Worm (Caenorhabditis elegans) whole organism, late embryonic: ENCODE data around the gene fbxc-22.

Experiments used
- C08G9.2 ChIP-seq: sonication (generic microtip); optimal IDR thresholded peaks from 2 replicates; lab custom pipeline; 2016; ENCODE audit warnings: mild to moderate bottlenecking, missing genetic modification characterization, moderate library complexity, missing compliant biosample characterization
- F13H6.1 ChIP-seq: sonication (generic microtip); optimal IDR thresholded peaks from 2 replicates; lab custom pipeline; 2016; ENCODE audit warnings: missing genetic modification characterization, missing compliant biosample characterization
- T23F11.4 ChIP-seq: fragments of 200-800 bp; sonication (Bioruptor generic); optimal IDR thresholded peaks from 2 replicates; lab custom pipeline; 2018; ENCODE audit warnings: mild to moderate bottlenecking, missing genetic modification characterization, missing compliant biosample characterization
- Y22D7AL.16 ChIP-seq: sonication (generic microtip); optimal IDR thresholded peaks from 2 replicates; lab custom pipeline; 2016; ENCODE audit warnings: missing genetic modification characterization, missing compliant biosample characterization
- ceh-18 ChIP-seq: sonication (generic microtip); optimal IDR thresholded peaks from 2 replicates; lab custom pipeline; 2016; ENCODE audit warnings: missing genetic modification characterization, missing compliant biosample characterization
- ceh-19 ChIP-seq: fragments of 200-800 bp; sonication (Bioruptor generic); optimal IDR thresholded peaks from 2 replicates; lab custom pipeline; 2018; ENCODE audit warnings: mild to moderate bottlenecking, missing genetic modification characterization, missing compliant biosample characterization
- ceh-2 ChIP-seq: sonication (generic microtip); optimal IDR thresholded peaks from 2 replicates; lab custom pipeline; 2016; ENCODE audit warnings: missing genotype, missing genetic modification characterization, missing compliant biosample characterization
- ceh-22 ChIP-seq: sonication (generic microtip); optimal IDR thresholded peaks from 2 replicates; lab custom pipeline; 2017; ENCODE audit warnings: missing biosample characterization, missing genetic modification characterization
- ceh-24 ChIP-seq: sonication (generic microtip); optimal IDR thresholded peaks from 2 replicates; lab custom pipeline; 2016; ENCODE audit warnings: mild to moderate bottlenecking, missing genetic modification characterization, missing compliant biosample characterization
- ceh-30 ChIP-seq: fragments of 150-350 bp; optimal IDR thresholded peaks from 2 replicates; lab custom pipeline; 2014; ENCODE audit warnings: missing biosample characterization, missing genetic modification characterization
- ceh-34 ChIP-seq: sonication (generic microtip); optimal IDR thresholded peaks from 2 replicates; lab custom pipeline; 2016; ENCODE audit warnings: mild to moderate bottlenecking, missing genetic modification characterization, missing compliant biosample characterization
- ceh-45 ChIP-seq: fragments of 200-800 bp; sonication (Bioruptor generic); IDR thresholded peaks from 2 replicates; pipeline ENCODE4 v1.3.6; 2022; ENCODE audit warnings: missing genetic modification reagents, missing genetic modification characterization, missing compliant biosample characterization
- elt-2 ChIP-seq: sonication (generic microtip); optimal IDR thresholded peaks from 2 replicates; lab custom pipeline; 2016; ENCODE audit warnings: missing genetic modification reagents, missing genetic modification characterization, missing compliant biosample characterization
- elt-4 ChIP-seq: sonication (generic microtip); optimal IDR thresholded peaks from 2 replicates; lab custom pipeline; 2016; ENCODE audit warnings: missing genetic modification characterization, missing compliant biosample characterization
- fkh-6 ChIP-seq: sonication (generic microtip); optimal IDR thresholded peaks from 2 replicates; lab custom pipeline; 2016; ENCODE audit warnings: missing genetic modification characterization, missing compliant biosample characterization
- hlh-13 ChIP-seq: fragments of 200-800 bp; sonication (Bioruptor generic); optimal IDR thresholded peaks from 2 replicates; lab custom pipeline; 2018; ENCODE audit warnings: mild to moderate bottlenecking, missing genetic modification characterization, missing compliant biosample characterization
- hlh-6 ChIP-seq: sonication (generic microtip); optimal IDR thresholded peaks from 2 replicates; lab custom pipeline; 2016; ENCODE audit warnings: missing genotype, missing genetic modification characterization, missing compliant biosample characterization
- lim-6 ChIP-seq: sonication (generic microtip); optimal IDR thresholded peaks from 2 replicates; lab custom pipeline; 2016; ENCODE audit warnings: missing genetic modification characterization, missing compliant biosample characterization
- madf-2 ChIP-seq: sonication (generic microtip); optimal IDR thresholded peaks from 2 replicates; lab custom pipeline; 2017; ENCODE audit warnings: missing genetic modification characterization, missing compliant biosample characterization
- mec-3 ChIP-seq: sonication (generic microtip); optimal IDR thresholded peaks from 2 replicates; lab custom pipeline; 2016; ENCODE audit warnings: borderline replicate concordance, missing genetic modification characterization, missing compliant biosample characterization
- nhr-11 ChIP-seq: fragments of 150-350 bp; optimal IDR thresholded peaks from 2 replicates; lab custom pipeline; 2014; ENCODE audit warnings: missing biosample characterization, missing genetic modification characterization
- nhr-232 ChIP-seq: sonication (generic microtip); optimal IDR thresholded peaks from 2 replicates; lab custom pipeline; 2016; ENCODE audit warnings: missing genetic modification characterization, missing compliant biosample characterization
- npax-4 ChIP-seq: sonication (generic microtip); optimal IDR thresholded peaks from 2 replicates; lab custom pipeline; 2016; ENCODE audit warnings: missing genetic modification characterization, missing compliant biosample characterization
- pag-3 ChIP-seq: sonication (generic microtip); optimal IDR thresholded peaks from 2 replicates; lab custom pipeline; 2016; ENCODE audit warnings: missing compliant biosample characterization, missing genetic modification characterization, borderline replicate concordance
- pat-9 ChIP-seq: fragments of 200-800 bp; sonication (Bioruptor generic); optimal IDR thresholded peaks from 2 replicates; lab custom pipeline; 2018; ENCODE audit warnings: mild to moderate bottlenecking, missing genetic modification characterization, moderate library complexity, missing compliant biosample characterization
- pros-1 ChIP-seq: fragments of 150-350 bp; optimal IDR thresholded peaks from 2 replicates; lab custom pipeline; 2014; ENCODE audit warnings: missing biosample characterization, missing genetic modification reagents, missing genetic modification characterization
- ref-2 ChIP-seq: sonication (generic microtip); optimal IDR thresholded peaks from 2 replicates; lab custom pipeline; 2016; ENCODE audit warnings: missing genetic modification characterization, missing compliant biosample characterization
- rnt-1 ChIP-seq: sonication (generic microtip); optimal IDR thresholded peaks from 2 replicates; lab custom pipeline; 2016; ENCODE audit warnings: missing genetic modification characterization, missing compliant biosample characterization
- sdc-2 ChIP-seq: sonication (generic microtip); optimal IDR thresholded peaks from 2 replicates; lab custom pipeline; 2016; ENCODE audit warnings: missing genotype, missing genetic modification characterization, missing compliant biosample characterization
- sox-4 ChIP-seq: sonication (generic microtip); optimal IDR thresholded peaks from 2 replicates; lab custom pipeline; 2017; ENCODE audit warnings: mild to moderate bottlenecking, missing genetic modification characterization, inconsistent platforms, missing compliant biosample characterization
- syd-9 ChIP-seq: sonication (generic microtip); optimal IDR thresholded peaks from 2 replicates; lab custom pipeline; 2016; ENCODE audit warnings: mild to moderate bottlenecking, missing genetic modification characterization, moderate library complexity, missing compliant biosample characterization
- tbx-2 ChIP-seq: sonication (generic microtip); optimal IDR thresholded peaks from 2 replicates; lab custom pipeline; 2016; ENCODE audit warnings: missing genetic modification characterization, missing compliant biosample characterization
- unc-42 ChIP-seq: sonication (generic microtip); optimal IDR thresholded peaks from 2 replicates; lab custom pipeline; 2016; ENCODE audit warnings: missing genotype, missing genetic modification characterization, missing compliant biosample characterization

The fbxc-22 gene

ce11 chrII:1703363-1703762 is 12.5 kb upstream of the fbxc-22 start, which contains the start of gene fbxb-47:
Gene fbxb-47, minus strand, starts transcription at chrII:1703463.
- TF ChIP-seq pros-1 (tag; lab: Kevin White, UChicago) = no peak
- TF ChIP-seq ceh-2 = no peak
- no peak for TF ChIP-seq T23F11.4 (GFP tag; lab: Kevin White, UChicago)
- no peak for TF ChIP-seq npax-4 (tag; lab: Kevin White, UChicago)
- TF ChIP-seq syd-9 = no peak
- TF ChIP-seq Y22D7AL.16 (tag; lab: Kevin White, UChicago) = no peak
- TF ChIP-seq, all 69 proteins: peak for 0

- no peak for TF ChIP-seq ceh-30
- TF ChIP-seq syd-9 = no peak
- TF ChIP-seq elt-2 (tag; lab: Kevin White, UChicago) = no peak
- TF ChIP-seq nhr-232 (tag; lab: Kevin White, UChicago) = no peak
- TF ChIP-seq F13H6.1 (tag; lab: Kevin White, UChicago) = no peak
- no peak for TF ChIP-seq tbx-2 (tag; lab: Kevin White, UChicago)
- no peak for TF ChIP-seq ceh-24 (tag; lab: Kevin White, UChicago)
- no peak for TF ChIP-seq pros-1 (tag; lab: Kevin White, UChicago)
- no peak for TF ChIP-seq nhr-11 (tag; lab: Kevin White, UChicago)
- TF ChIP-seq sox-4 = no peak
- no peak for TF ChIP-seq ceh-45 (GFP tag; lab: Robert Waterston, UW)
Measured at ce11 chrII:1695861-1696260, 5.0 kb upstream of the fbxc-22 start, which contains the start of gene F58E1.13. Gene F58E1.13, minus strand, starts transcription at chrII:1695872.

- TF ChIP-seq ceh-22 (tag; lab: Kevin White, UChicago) (no peak), ceh-30 (no peak)
Measured at ce11 chrII:1694530-1694929, 3.6 kb upstream of the fbxc-22 start, which contains the start of gene fbxc-26. Gene fbxc-26, minus strand, starts transcription at chrII:1694630.

- TF ChIP-seq unc-42 (tag; lab: Kevin White, UChicago) (no peak), madf-2 (tag; lab: Kevin White, UChicago) (no peak), elt-4 (tag; lab: Kevin White, UChicago) (no peak), ceh-18 (tag; lab: Kevin White, UChicago) (no peak), ceh-19 (GFP tag; lab: Kevin White, UChicago) (no peak)
Measured at ce11 chrII:1692827-1693226, 1.9 kb upstream of the fbxc-22 start, which contains the start of gene fbxc-21. Gene fbxc-21, minus strand, starts transcription at chrII:1692927.

- TF ChIP-seq pag-3 (tag; lab: Kevin White, UChicago) (no peak), fkh-6 (no peak), hlh-13 (GFP tag; lab: Kevin White, UChicago) (no peak), elt-2 (tag; lab: Kevin White, UChicago) (no peak)
Measured at ce11 chrII:1688813-1689212, 2.1 kb downstream of the fbxc-22 start, which contains the start of the genes fbxb-18 and fbxb-19. Gene fbxb-18, minus strand, starts transcription at chrII:1688913. Gene fbxb-19, minus strand, starts transcription at chrII:1689181.

- no peak for TF ChIP-seq pat-9
- TF ChIP-seq syd-9 = no peak
- no peak for TF ChIP-seq lim-6 (tag; lab: Kevin White, UChicago)
- TF ChIP-seq rnt-1 (tag; lab: Kevin White, UChicago) = no peak
- no peak for TF ChIP-seq C08G9.2
- no peak for TF ChIP-seq ceh-24 (tag; lab: Kevin White, UChicago)
- TF ChIP-seq sdc-2 (tag; lab: Kevin White, UChicago) = no peak
- no peak for TF ChIP-seq hlh-6
- no peak for TF ChIP-seq elt-4 (tag; lab: Kevin White, UChicago)
- no peak for TF ChIP-seq npax-4 (tag; lab: Kevin White, UChicago)
- TF ChIP-seq ceh-34 (tag; lab: Kevin White, UChicago) = no peak
- TF ChIP-seq ref-2 (tag; lab: Kevin White, UChicago) = no peak
- TF ChIP-seq elt-2 (tag; lab: Kevin White, UChicago) = no peak
- no peak for TF ChIP-seq mec-3 (tag; lab: Kevin White, UChicago)
Measured at ce11 chrII:1683742-1684141, 7.2 kb downstream of the fbxc-22 start, which contains the start of gene fbxb-25. Gene fbxb-25, plus strand, starts transcription at chrII:1684042.
